Worm (Caenorhabditis elegans) whole organism, L4/young adult: Measurements from ENCODE around the gene C10C5.7.

Experiments
- W03F9.2 ChIP-seq: fragments of 150-350 bp; optimal IDR thresholded peaks from 2 replicates; lab custom pipeline; 2014; ENCODE audit warnings: missing biosample characterization, missing genetic modification characterization
- him-1 ChIP-seq: sonication (generic microtip); optimal IDR thresholded peaks from 2 replicates; lab custom pipeline; 2016; ENCODE audit warnings: missing genotype, missing genetic modification reagents, missing genetic modification characterization, missing compliant biosample characterization

DNA sequence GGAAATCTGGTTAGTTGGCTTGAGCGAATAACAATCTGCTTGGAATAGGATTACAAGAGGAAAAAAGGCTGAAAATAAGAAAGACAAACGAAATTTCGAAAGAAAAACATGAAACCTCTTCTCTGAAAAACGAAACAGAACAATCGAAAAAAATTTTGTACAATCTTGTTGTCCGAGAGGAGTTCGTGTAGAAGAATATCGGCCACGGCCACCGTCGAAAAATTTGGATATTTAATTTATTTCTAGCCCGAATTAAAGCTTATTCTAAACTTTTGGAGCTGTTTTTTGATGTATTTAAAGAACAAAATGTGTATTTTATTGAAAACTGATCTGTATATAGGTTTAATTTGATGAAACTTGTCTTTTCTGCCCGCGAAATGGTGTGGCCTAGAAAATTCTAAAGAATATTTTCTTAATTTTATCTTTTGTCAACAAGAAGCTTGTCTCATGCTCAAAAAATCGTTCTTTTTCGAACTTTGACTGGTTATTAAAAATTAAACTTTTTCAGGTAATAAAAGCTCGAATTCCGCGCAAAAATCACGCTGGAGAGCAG is 48.3 kb upstream of the C10C5.7 start, which contains the start of gene T20D3.5:
- TF ChIP-seq W03F9.2 (tag; lab: Kevin White, UChicago), result no peak
- TF ChIP-seq him-1 (tag; lab: Kevin White, UChicago), result no peak
